Worm (Caenorhabditis elegans) whole organism, L1 larva: ENCODE measurements around the gene Y82E9BR.17.
"Not testable (repeated sequence)": the region's sequence is repeated elsewhere in the genome, so short reads cannot be mapped to it uniquely, and the experiment has no call there.

Experiments used
- C04F5.9 ChIP-seq: sonication (generic microtip); optimal IDR thresholded peaks from 2 replicates; lab custom pipeline; 2016; ENCODE audit warnings: missing genetic modification characterization, missing compliant biosample characterization
- C34B4.2 ChIP-seq: sonication (generic microtip); optimal IDR thresholded peaks from 2 replicates; lab custom pipeline; 2017; ENCODE audit warnings: mild to moderate bottlenecking, missing genetic modification characterization, missing compliant biosample characterization
- ceh-88 ChIP-seq: fragments of 200-800 bp; sonication (Bioruptor generic); IDR thresholded peaks from 2 replicates; pipeline ENCODE4 v1.3.6; 2022; ENCODE audit warnings: missing genetic modification characterization, missing compliant biosample characterization
- dpl-1 ChIP-seq, 3 experiments: fragments of 150-350 bp in 2 of 3; sonication (generic microtip) in 1 of 3; optimal IDR thresholded peaks; 2 replicates each; lab custom pipeline; 2014 to 2017; ENCODE audit warnings: missing biosample characterization in 3 of 3, missing genetic modification characterization in 3 of 3, missing genetic modification reagents in 3 of 3
- dsc-1 ChIP-seq: sonication (generic microtip); optimal IDR thresholded peaks from 2 replicates; lab custom pipeline; 2016; ENCODE audit warnings: mild to moderate bottlenecking, missing genetic modification characterization, missing compliant biosample characterization
- efl-1 ChIP-seq, 4 experiments: fragments of 150-350 bp; optimal IDR thresholded peaks in 3 of 4; peaks in 1 of 4; 1 replicate in 1 of 4; 2 replicates in 3 of 4; lab custom pipeline; 2014; ENCODE audit warnings: missing biosample characterization in 2 of 4, missing genetic modification characterization in 2 of 4, missing genetic modification reagents in 2 of 4
- egl-27 ChIP-seq, 2 experiments: fragments of 150-350 bp in 1 of 2; sonication (generic microtip); optimal IDR thresholded peaks; 3 replicates each; lab custom pipeline; 2017 to 2018; ENCODE audit warnings: missing biosample characterization in 2 of 2, missing genetic modification characterization in 2 of 2, missing genetic modification reagents in 2 of 2
- elt-3 ChIP-seq, 6 experiments: fragments of 150-350 bp in 1 of 6; sonication (generic microtip); optimal IDR thresholded peaks; 2 replicates each; lab custom pipeline; 2017 to 2018; ENCODE audit warnings: missing biosample characterization in 6 of 6, missing genetic modification characterization in 6 of 6, inconsistent platforms in 1 of 6
- fkh-10 ChIP-seq: sonication (generic microtip); optimal IDR thresholded peaks from 2 replicates; lab custom pipeline; 2017; ENCODE audit warnings: missing biosample characterization, missing genetic modification reagents, missing genetic modification characterization
- fkh-4 ChIP-seq: sonication (generic microtip); optimal IDR thresholded peaks from 2 replicates; lab custom pipeline; 2016; ENCODE audit warnings: missing compliant biosample characterization, missing genetic modification characterization, borderline replicate concordance
- fkh-8 ChIP-seq: sonication (generic microtip); optimal IDR thresholded peaks from 2 replicates; lab custom pipeline; 2016; ENCODE audit warnings: mild to moderate bottlenecking, missing genetic modification characterization, missing compliant biosample characterization
- fos-1 ChIP-seq: fragments of 150-350 bp; optimal IDR thresholded peaks from 2 replicates; lab custom pipeline; 2014; ENCODE audit warnings: missing biosample characterization, missing genetic modification characterization
- grh-1 ChIP-seq: fragments of 200-800 bp; sonication (Bioruptor generic); IDR thresholded peaks from 2 replicates; pipeline ENCODE4 v1.3.6; 2022; ENCODE audit warnings: missing genetic modification reagents, missing genetic modification characterization, missing compliant biosample characterization
- hlh-17 ChIP-seq: fragments of 200-800 bp; sonication (Bioruptor generic); optimal IDR thresholded peaks from 2 replicates; lab custom pipeline; 2018; ENCODE audit warnings: missing genetic modification characterization, mild to moderate bottlenecking, missing compliant biosample characterization, moderate library complexity, borderline replicate concordance
- hpl-2 ChIP-seq: fragments of 150-350 bp; optimal IDR thresholded peaks from 2 replicates; lab custom pipeline; 2014; ENCODE audit warnings: missing biosample characterization, missing genetic modification reagents, missing genetic modification characterization
- irx-1 ChIP-seq: sonication (generic microtip); optimal IDR thresholded peaks from 2 replicates; lab custom pipeline; 2016; ENCODE audit warnings: missing genetic modification characterization, missing compliant biosample characterization
- isw-1 ChIP-seq: fragments of 200-800 bp; sonication (Bioruptor generic); IDR thresholded peaks from 2 replicates; pipeline ENCODE4 v1.3.6; 2022; ENCODE audit warnings: missing genetic modification characterization, missing compliant biosample characterization
- lin-13 ChIP-seq: fragments of 150-350 bp; optimal IDR thresholded peaks from 2 replicates; lab custom pipeline; 2014; ENCODE audit warnings: missing biosample characterization, missing genetic modification reagents, missing genetic modification characterization
- lin-14 ChIP-seq: fragments of 200-800 bp; sonication (Bioruptor generic); optimal IDR thresholded peaks from 2 replicates; lab custom pipeline; 2018; ENCODE audit warnings: mild to moderate bottlenecking, missing genetic modification characterization, moderate library complexity, missing compliant biosample characterization
- lin-15B ChIP-seq: fragments of 150-350 bp; sonication (generic microtip); optimal IDR thresholded peaks from 3 replicates; lab custom pipeline; 2014; ENCODE audit warnings: missing biosample characterization, missing genetic modification characterization
- lin-35 ChIP-seq, 2 experiments: fragments of 150-350 bp; optimal IDR thresholded peaks; 2 replicates each; lab custom pipeline; 2014; ENCODE audit warnings: missing biosample characterization in 2 of 2, missing genetic modification characterization in 2 of 2, missing genetic modification reagents in 2 of 2
- lir-3 ChIP-seq: sonication (generic microtip); optimal IDR thresholded peaks from 2 replicates; lab custom pipeline; 2016; ENCODE audit warnings: mild to moderate bottlenecking, missing genetic modification characterization, moderate library complexity, missing compliant biosample characterization; ENCODE audit not compliant: poor library complexity
- lsy-2 ChIP-seq, 2 experiments: fragments of 150-350 bp; optimal IDR thresholded peaks; 2 replicates each; lab custom pipeline; 2014; ENCODE audit warnings: missing biosample characterization in 2 of 2, missing genetic modification characterization in 2 of 2
- mab-9 ChIP-seq: fragments of 200-800 bp; sonication (Bioruptor generic); IDR thresholded peaks from 2 replicates; pipeline ENCODE4 v1.3.6; 2022; ENCODE audit warnings: missing genetic modification reagents, missing genetic modification characterization, missing compliant biosample characterization
- mep-1 ChIP-seq: fragments of 150-350 bp; optimal IDR thresholded peaks from 2 replicates; lab custom pipeline; 2014; ENCODE audit warnings: missing biosample characterization, missing genetic modification characterization
- nhr-11 ChIP-seq: fragments of 150-350 bp; optimal IDR thresholded peaks from 2 replicates; lab custom pipeline; 2014; ENCODE audit warnings: missing biosample characterization, missing genetic modification characterization
- nhr-12 ChIP-seq: sonication (generic microtip); optimal IDR thresholded peaks from 2 replicates; lab custom pipeline; 2017; ENCODE audit warnings: missing biosample characterization, missing genetic modification characterization
- nhr-19 ChIP-seq: fragments of 200-800 bp; sonication (Bioruptor generic); conservative IDR thresholded peaks from 2 replicates; pipeline ENCODE4 v1.3.6; 2022; ENCODE audit warnings: missing genetic modification characterization, missing compliant biosample characterization
- nhr-20 ChIP-seq: sonication (generic microtip); optimal IDR thresholded peaks from 2 replicates; lab custom pipeline; 2016; ENCODE audit warnings: mild to moderate bottlenecking, missing genetic modification characterization, missing compliant biosample characterization
- nhr-28 ChIP-seq: fragments of 150-350 bp; optimal IDR thresholded peaks from 2 replicates; lab custom pipeline; 2014; ENCODE audit warnings: missing biosample characterization, missing genetic modification characterization
- nhr-47 ChIP-seq: sonication (generic microtip); optimal IDR thresholded peaks from 2 replicates; lab custom pipeline; 2016; ENCODE audit warnings: mild to moderate bottlenecking, missing genetic modification characterization, moderate library complexity, missing compliant biosample characterization
- nhr-71 ChIP-seq: sonication (generic microtip); optimal IDR thresholded peaks from 2 replicates; lab custom pipeline; 2016; ENCODE audit warnings: mild to moderate bottlenecking, missing genetic modification characterization, moderate library complexity, missing compliant biosample characterization
- nhr-90 ChIP-seq: sonication (generic microtip); optimal IDR thresholded peaks from 2 replicates; lab custom pipeline; 2016; ENCODE audit warnings: mild to moderate bottlenecking, missing genetic modification characterization, missing compliant biosample characterization; ENCODE audit not compliant: poor library complexity
- pag-3 ChIP-seq: sonication (generic microtip); optimal IDR thresholded peaks from 2 replicates; lab custom pipeline; 2017; ENCODE audit warnings: missing genetic modification characterization, mild to moderate bottlenecking, missing compliant biosample characterization, antibody characterized with exemption, borderline replicate concordance; ENCODE audit not compliant: insufficient read depth
- snpc-4 ChIP-seq: fragments of 150-350 bp; optimal IDR thresholded peaks from 2 replicates; lab custom pipeline; 2014; ENCODE audit warnings: missing biosample characterization, missing genetic modification characterization
- snu-23 ChIP-seq: sonication (generic microtip); optimal IDR thresholded peaks from 2 replicates; lab custom pipeline; 2016; ENCODE audit warnings: missing genetic modification characterization, missing compliant biosample characterization
- sox-4 ChIP-seq: sonication (generic microtip); optimal IDR thresholded peaks from 2 replicates; lab custom pipeline; 2016; ENCODE audit warnings: missing genetic modification characterization, missing compliant biosample characterization
- swsn-7 ChIP-seq: sonication (generic microtip); optimal IDR thresholded peaks from 2 replicates; lab custom pipeline; 2016; ENCODE audit warnings: missing genetic modification characterization, missing compliant biosample characterization
- tlp-1 ChIP-seq: fragments of 150-350 bp; optimal IDR thresholded peaks from 2 replicates; lab custom pipeline; 2014; ENCODE audit warnings: missing biosample characterization, missing genetic modification characterization
- zag-1 ChIP-seq: fragments of 150-350 bp; optimal IDR thresholded peaks from 2 replicates; lab custom pipeline; 2014; ENCODE audit warnings: missing biosample characterization, missing genetic modification characterization
- zip-4 ChIP-seq: fragments of 200-800 bp; sonication (Bioruptor generic); optimal IDR thresholded peaks from 2 replicates; lab custom pipeline; 2018; ENCODE audit warnings: mild to moderate bottlenecking, missing genetic modification characterization, moderate library complexity, missing compliant biosample characterization
- ztf-11 ChIP-seq, 2 experiments: sonication (generic microtip); optimal IDR thresholded peaks; 2 replicates each; lab custom pipeline; 2016 to 2017; ENCODE audit warnings: missing genetic modification characterization in 2 of 2, missing biosample characterization in 1 of 2, missing compliant biosample characterization in 1 of 2

Y82E9BR.17 gene

DNA sequence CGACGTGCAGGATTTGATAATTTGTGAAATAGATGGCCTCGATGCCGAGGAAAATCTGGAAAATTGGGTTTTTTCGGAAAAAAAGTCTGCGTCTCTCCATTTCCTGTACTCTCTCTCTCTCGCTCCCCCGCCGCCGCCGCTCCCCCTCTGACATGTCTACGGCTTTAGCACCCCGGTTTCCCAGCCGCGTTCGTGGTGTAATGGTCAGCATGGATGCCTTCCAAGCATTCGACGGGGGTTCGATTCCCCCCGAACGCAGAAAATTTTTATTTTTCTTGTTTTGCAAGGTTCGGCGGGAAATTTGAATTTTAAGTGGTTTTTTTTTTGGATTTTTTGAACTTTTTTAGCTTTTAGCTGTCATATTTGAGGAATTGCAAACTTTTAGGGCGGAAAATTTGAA, 31.3 kb downstream of the Y82E9BR.17 start (continued):
- peak; percentile 75 for TF ChIP-seq irx-1 (tag; lab: Kevin White, UChicago)
- TF ChIP-seq fkh-8 (tag; lab: Kevin White, UChicago): peak; percentile 44
- TF ChIP-seq lsy-2 (tag; optimal IDR thresholded peaks at IDR 0.05; lab: Kevin White, UChicago): peak; percentile 67 to 81
- peak; percentile 48 to 54 (median 52) for TF ChIP-seq dpl-1 (GFP tag; optimal IDR thresholded peaks at IDR 0.05; lab: Kevin White, UChicago)
- peak; percentile 55 for TF ChIP-seq lin-13 (GFP tag; lab: Kevin White, UChicago)
- TF ChIP-seq nhr-71 (tag; lab: Kevin White, UChicago): peak; percentile 76
- no peak for TF ChIP-seq hlh-17 (GFP tag; lab: Kevin White, UChicago)
- peak; percentile 59 for TF ChIP-seq nhr-20 (tag; lab: Kevin White, UChicago)
- TF ChIP-seq mab-9 (GFP tag; lab: Robert Waterston, UW): peak; percentile 57; the same call in 1 of the 2 replicates
- no peak for TF ChIP-seq egl-27 (tag; optimal IDR thresholded peaks at IDR 0.05; lab: Kevin White, UChicago)
- TF ChIP-seq nhr-28 (tag; lab: Kevin White, UChicago): no peak
- TF ChIP-seq zip-4: peak; percentile 54

DNA sequence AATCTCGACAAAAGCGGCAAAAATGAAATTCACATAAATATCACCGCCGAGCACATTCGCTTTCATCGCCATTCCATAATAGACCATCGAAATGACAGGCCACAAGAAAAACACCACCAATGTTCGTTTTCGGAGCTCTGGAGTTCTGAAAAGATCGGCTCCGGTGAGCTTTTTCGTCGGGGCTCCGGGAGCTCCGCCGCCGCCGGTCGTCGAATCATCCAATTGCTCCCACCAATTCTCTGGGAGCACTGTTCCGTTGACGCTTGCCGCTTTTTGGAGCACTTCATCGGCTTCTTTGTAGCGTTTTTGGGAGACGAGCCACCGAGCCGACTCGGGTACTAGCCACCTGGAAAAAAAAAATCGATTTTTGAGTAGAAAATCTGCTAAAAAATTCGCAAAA, 34.1 kb downstream of the Y82E9BR.17 start:
- TF ChIP-seq fos-1 (tag; lab: Kevin White, UChicago) (no peak), hpl-2 (no peak), lin-13 (GFP tag; lab: Kevin White, UChicago) (no peak), pag-3 (no peak), grh-1 (GFP tag; lab: Robert Waterston, UW) (no peak), zag-1 (no peak), lir-3 (tag; lab: Kevin White, UChicago) (no peak), nhr-28 (tag; lab: Kevin White, UChicago) (no peak)

DNA sequence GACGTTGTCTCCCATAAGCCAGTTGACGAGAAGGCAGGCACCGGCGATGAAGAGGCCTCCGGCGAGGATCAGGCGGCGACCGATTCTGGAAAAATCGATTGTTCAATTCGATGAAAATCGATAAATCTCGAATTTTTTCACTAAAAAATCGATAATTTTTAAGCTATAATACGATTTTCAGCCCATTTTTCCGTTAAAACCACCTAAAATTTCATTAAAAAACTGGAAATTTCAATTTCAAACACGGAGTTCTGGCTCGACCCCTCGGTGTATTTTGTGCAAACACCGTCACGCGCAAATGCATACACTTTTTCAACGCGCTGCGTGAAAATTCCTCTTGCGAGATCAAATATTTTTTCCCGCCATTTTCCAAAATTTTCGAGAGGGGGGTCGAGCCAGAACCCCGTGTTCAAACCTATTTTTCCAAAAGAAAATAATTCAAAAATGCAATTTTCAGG, 35.2 kb downstream of the Y82E9BR.17 start:
- peak in 1 of 2 experiments; percentile 12 for TF ChIP-seq efl-1 (optimal IDR thresholded peaks at IDR 0.05; lab: Kevin White, UChicago)
- not testable (repeated sequence) for TF ChIP-seq efl-1 (GFP tag; optimal IDR thresholded peaks at IDR 0.05 in 1 of 2; lab: Kevin White, UChicago)
- TF ChIP-seq, all 84 proteins: peak for 1; not testable (repeated sequence) for 83

DNA sequence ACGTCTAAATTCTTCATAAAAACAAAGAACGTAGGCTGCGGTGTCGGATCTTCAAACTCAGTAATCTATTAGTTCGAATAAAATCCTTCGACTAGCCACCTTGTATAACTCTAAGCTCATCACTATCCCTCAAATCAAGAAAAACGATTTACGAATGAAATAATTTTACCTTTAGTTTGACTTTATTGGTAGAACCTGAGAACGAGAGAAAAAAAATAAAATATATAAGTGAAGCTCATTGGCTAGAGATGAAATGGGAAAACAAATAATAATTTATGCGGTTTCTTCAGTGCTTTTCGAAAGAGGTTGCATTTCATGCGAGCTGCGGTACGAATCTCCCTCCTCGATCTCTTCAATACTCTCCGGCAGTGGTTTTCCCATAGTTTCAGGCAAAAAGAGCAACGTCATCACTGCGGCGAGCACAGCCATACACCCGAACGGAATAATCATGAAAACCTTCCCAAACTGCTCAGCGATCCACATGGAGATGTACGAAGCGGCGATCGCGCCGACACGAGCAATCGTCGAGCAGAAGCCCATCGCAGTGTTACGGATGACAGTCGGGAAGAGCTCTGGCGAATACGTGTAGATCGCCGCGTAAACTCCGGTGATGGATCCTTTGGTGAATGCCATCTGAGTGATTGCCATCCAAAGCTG, 35.7 kb downstream of the Y82E9BR.17 start:
- TF ChIP-seq nhr-11 (tag; lab: Kevin White, UChicago) (peak; percentile 35), nhr-12 (tag; lab: Kevin White, UChicago) (no peak), swsn-7 (tag; lab: Kevin White, UChicago) (peak; percentile 64), snpc-4 (tag; lab: Kevin White, UChicago) (no peak), C34B4.2 (tag; lab: Kevin White, UChicago) (no peak), C04F5.9 (peak; percentile 28), fkh-4 (tag; lab: Kevin White, UChicago) (no peak), nhr-19 (GFP tag; lab: Robert Waterston, UW) (peak; percentile 63), sox-4 (tag; lab: Kevin White, UChicago) (no peak), lin-13 (GFP tag; lab: Kevin White, UChicago) (peak; percentile 31), dsc-1 (tag; lab: Kevin White, UChicago) (peak; percentile 23), dpl-1 (GFP tag; optimal IDR thresholded peaks at IDR 0.05; lab: Kevin White, UChicago) (peak in 1 of 3 experiments; percentile 2), lin-14 (peak; percentile 36), lin-35 (GFP tag; optimal IDR thresholded peaks at IDR 0.05; lab: Kevin White, UChicago) (peak in 1 of 2 experiments; percentile 20), lir-3 (tag; lab: Kevin White, UChicago) (no peak), lsy-2 (tag; optimal IDR thresholded peaks at IDR 0.05; lab: Kevin White, UChicago) (peak; percentile 53 to 68), tlp-1 (tag; lab: Kevin White, UChicago) (no peak), isw-1 (GFP tag; lab: Robert Waterston, UW) (no peak), ztf-11 (tag; optimal IDR thresholded peaks at IDR 0.05; lab: Kevin White, UChicago) (no peak), mep-1 (tag; lab: Kevin White, UChicago) (no peak), ceh-88 (GFP tag; lab: Robert Waterston, UW) (peak; percentile 49), nhr-71 (tag; lab: Kevin White, UChicago) (peak; percentile 81), lin-15B (tag; lab: Kevin White, UChicago) (no peak), nhr-47 (tag; lab: Kevin White, UChicago) (peak; percentile 67), snu-23 (GFP tag; lab: Kevin White, UChicago) (peak; percentile 66), elt-3 (tag; optimal IDR thresholded peaks at IDR 0.05; lab: Kevin White, UChicago) (peak in 2 of 6 experiments; percentile 6 to 15), pag-3 (no peak), fos-1 (tag; lab: Kevin White, UChicago) (peak; percentile 35), hpl-2 (peak; percentile 41), mab-9 (GFP tag; lab: Robert Waterston, UW) (peak; percentile 70), fkh-10 (GFP tag; lab: Kevin White, UChicago) (no peak), nhr-90 (tag; lab: Kevin White, UChicago) (peak; percentile 86)
